Worm (Caenorhabditis elegans): ENCODE data around the gene ZK896.5.

Gene ZK896.5

DNA sequence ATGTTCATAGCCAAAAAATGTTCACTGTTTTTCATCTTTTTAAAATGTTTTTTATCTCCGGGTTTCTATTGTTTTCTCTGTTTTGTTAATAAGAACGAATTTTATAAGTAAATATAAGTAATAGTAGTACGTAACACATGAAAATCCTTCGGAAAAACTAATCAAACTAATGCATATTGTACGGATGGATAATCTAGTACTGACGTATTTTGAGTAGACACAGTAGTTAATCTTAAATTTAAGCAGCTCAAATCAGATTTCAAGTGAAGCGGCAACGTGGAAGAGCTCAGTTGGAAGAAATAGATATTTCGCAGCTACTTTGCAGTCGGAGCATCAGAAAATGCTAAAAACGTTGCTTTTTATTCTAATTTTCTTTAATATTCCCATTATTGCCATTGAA lies 19.6 kb downstream of the ZK896.5 start, which contains the start of gene gcy-18:
TSS of gene gcy-18 (plus strand) at position 301 of the 400 bp plus-strand sequence.
- TF ChIP-seq unc-62 (GFP tag; optimal IDR thresholded peaks at IDR 0.05 in 1 of 2) (peak in 1 of 2 experiments; percentile 77), unc-62 (tag; optimal IDR thresholded peaks at IDR 0.05) (no peak), arid-1 (GFP tag; conservative IDR thresholded peaks at IDR 0.05) (no peak)

DNA sequence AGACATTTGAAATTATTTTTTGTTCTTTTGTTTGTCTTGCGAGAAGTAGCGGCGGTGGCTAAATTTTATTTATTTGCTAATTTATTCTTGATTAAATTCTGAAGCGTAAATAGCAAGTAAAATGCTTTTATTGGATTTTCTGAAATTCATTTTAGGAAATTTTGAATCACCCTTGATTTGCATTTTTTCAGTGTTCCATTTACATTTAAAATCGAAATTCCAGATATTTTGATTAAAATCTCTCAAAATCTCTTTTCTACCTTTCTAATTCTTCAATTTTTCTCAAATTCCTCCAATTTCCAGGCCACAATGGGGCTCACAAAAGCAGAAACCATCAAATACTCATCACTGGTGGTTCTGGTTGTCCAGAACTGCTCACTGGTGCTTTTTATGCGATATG lies 24.2 kb downstream of the ZK896.5 start, which contains the start of gene nstp-5:
TSS of gene nstp-5 (plus strand) at position 301 of the 400 bp plus-strand sequence.
- TF ChIP-seq mxl-3 (GFP tag; optimal IDR thresholded peaks at IDR 0.05) (no peak), lin-38 (GFP tag; IDR thresholded peaks at IDR 0.05) (no peak), aha-1 (tag) (peak; percentile 41)

DNA sequence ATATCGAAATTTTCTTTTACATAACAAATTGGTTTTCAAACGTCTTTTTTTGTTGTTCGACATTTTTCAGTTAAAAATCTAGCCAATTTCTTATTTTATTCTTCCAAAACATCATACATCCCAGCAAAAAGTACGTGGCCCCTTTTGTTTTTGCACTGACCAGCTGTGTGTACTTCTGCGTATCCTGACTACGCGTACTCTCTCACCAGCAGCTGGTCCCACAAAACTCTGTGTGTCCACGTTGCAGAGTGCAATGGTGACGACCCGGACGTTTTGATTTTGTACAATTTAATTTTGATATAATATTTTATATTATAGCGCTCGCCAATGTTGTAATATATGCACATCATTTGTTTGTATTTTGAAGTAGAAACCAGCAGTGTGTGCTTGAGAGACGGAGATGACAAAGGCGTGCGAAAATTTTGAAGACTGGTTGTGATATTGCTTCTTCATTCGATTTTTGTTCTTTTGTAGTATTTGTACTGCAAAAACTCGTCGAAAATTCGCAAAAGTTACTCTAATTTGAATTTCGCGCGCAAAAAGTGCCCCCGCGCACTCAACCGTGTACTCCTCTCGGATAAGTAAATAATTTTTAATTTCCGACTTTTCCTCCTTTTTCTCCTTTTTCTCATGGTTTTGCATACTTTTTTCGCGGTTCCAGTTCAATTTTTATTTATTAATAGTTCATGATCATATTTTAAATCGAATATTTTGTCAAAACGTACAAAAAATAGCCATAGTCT lies 24.9 kb downstream of the ZK896.5 start:
- TF ChIP-seq daf-16 (GFP tag; optimal IDR thresholded peaks at IDR 0.05) (no peak), daf-16 (tag; optimal IDR thresholded peaks at IDR 0.05) (no peak), lin-38 (GFP tag; IDR thresholded peaks at IDR 0.05) (peak; percentile 38; the same call in 1 of the 2 replicates), zfp-2 (tag; optimal IDR thresholded peaks at IDR 0.05) (no peak), tra-1 (GFP tag; IDR thresholded peaks at IDR 0.05) (no peak), dmd-6 (GFP tag; IDR thresholded peaks at IDR 0.05) (0 out of 2 replicates have a peak, but pooled peaks have one; percentile 19), nhr-28 (tag; optimal IDR thresholded peaks at IDR 0.05) (peak; percentile 3), ama-1 (optimal IDR thresholded peaks at IDR 0.05) (no peak), mes-2 (tag; optimal IDR thresholded peaks at IDR 0.05; ENCODE audit: poor library complexity, severe bottlenecking) (peak; percentile 19), mep-1 (tag; optimal IDR thresholded peaks at IDR 0.05) (no peak), hlh-11 (tag; optimal IDR thresholded peaks at IDR 0.05) (peak; percentile 25), dpl-1 (GFP tag; optimal IDR thresholded peaks at IDR 0.05) (peak; percentile 47), Y75B8A.6 (GFP tag; IDR thresholded peaks at IDR 0.05) (no peak), daf-8 (GFP tag; IDR thresholded peaks at IDR 0.05) (no peak), snpc-1.2 (GFP tag; IDR thresholded peaks at IDR 0.05) (no peak), ZK337.2 (GFP tag; IDR thresholded peaks at IDR 0.05) (no peak), aly-2 (tag; optimal IDR thresholded peaks at IDR 0.05) (no peak), pha-4 (GFP tag; IDR thresholded peaks at IDR 0.05) (peak; percentile 15; the same call in 1 of the 2 replicates), pha-4 (tag; optimal IDR thresholded peaks at IDR 0.05) (no peak), sdz-12 (GFP tag; optimal IDR thresholded peaks at IDR 0.05) (no peak), egl-43 (GFP tag; IDR thresholded peaks at IDR 0.05) (no peak), ztf-7 (tag; optimal IDR thresholded peaks at IDR 0.05) (no peak), vab-7 (GFP tag; IDR thresholded peaks at IDR 0.05) (no peak), fos-1 (tag; optimal IDR thresholded peaks at IDR 0.05) (no peak), zfp-3 (GFP tag; conservative IDR thresholded peaks at IDR 0.05) (no peak)

DNA sequence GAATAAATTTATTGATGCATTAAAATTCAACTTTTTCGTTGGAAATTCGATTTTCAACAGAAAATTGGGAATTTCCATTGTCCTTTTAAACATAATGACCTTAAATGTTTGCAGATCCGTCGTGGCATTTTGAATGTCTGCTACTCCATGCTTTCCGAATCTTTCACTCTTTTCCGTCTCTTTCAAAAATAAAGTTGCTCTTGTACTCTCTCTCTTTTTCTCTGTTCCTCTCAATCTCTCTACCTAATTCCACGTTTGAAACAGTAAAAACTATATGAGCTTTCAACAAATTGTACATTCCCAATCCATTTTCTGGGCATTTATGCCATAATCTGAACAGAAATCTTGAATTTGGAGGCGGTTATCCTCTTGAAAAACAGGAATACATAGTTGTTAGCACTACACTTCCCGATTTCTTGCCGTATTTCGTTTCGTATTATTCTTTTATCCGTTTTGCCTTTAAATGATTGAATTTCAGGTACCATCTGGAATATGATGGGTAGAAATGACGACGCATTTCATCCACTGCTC lies 30.4 kb downstream of the ZK896.5 start, which contains the start of gene srf-3:
TSS of gene srf-3 (plus strand) at position 481 of the 531 bp plus-strand sequence.
- TF ChIP-seq dve-1 (tag; optimal IDR thresholded peaks at IDR 0.05; ENCODE audit: insufficient read depth) (peak; percentile 24), aha-1 (tag) (peak; percentile 41), hmg-1.1 (GFP tag; IDR thresholded peaks at IDR 0.05) (peak; percentile 32; the same call in 1 of the 2 replicates), mes-2 (tag; optimal IDR thresholded peaks at IDR 0.05; ENCODE audit: poor library complexity, severe bottlenecking) (peak; percentile 4), lin-1 (GFP tag; IDR thresholded peaks at IDR 0.05) (no peak), rbr-2 (tag; optimal IDR thresholded peaks at IDR 0.05) (no peak), daf-16 (GFP tag; optimal IDR thresholded peaks at IDR 0.05) (no peak), daf-16 (tag; optimal IDR thresholded peaks at IDR 0.05) (peak; percentile 12), T26A8.4 (GFP tag; IDR thresholded peaks at IDR 0.05) (no peak), ceh-32 (tag; optimal IDR thresholded peaks at IDR 0.05; ENCODE audit: poor library complexity) (no peak), lsy-2 (tag; optimal IDR thresholded peaks at IDR 0.05) (peak in 1 of 2 experiments; percentile 12), nhr-28 (tag; optimal IDR thresholded peaks at IDR 0.05) (no peak), ceh-44 (GFP tag; IDR thresholded peaks at IDR 0.05) (no peak)
